Fruit fly (Drosophila melanogaster) whole organism, embryonic: Measurements from ENCODE around the gene CG14082.

Source experiments
- Atf3 ChIP-seq: fragments of 200-800 bp; sonication (Bioruptor generic); optimal IDR thresholded peaks from 3 replicates; lab custom pipeline; 2016; ENCODE audit warnings: missing biosample characterization, missing genetic modification characterization
- BtbVII ChIP-seq: fragments of 200-800 bp; sonication (Bioruptor generic); optimal IDR thresholded peaks from 3 replicates; lab custom pipeline; 2017; ENCODE audit warnings: missing biosample characterization, mild to moderate bottlenecking, missing genetic modification characterization
- CG11696 ChIP-seq: fragments of 200-800 bp; sonication (Bioruptor generic); IDR thresholded peaks from 2 replicates; pipeline ENCODE4 v1.3.6; 2022; ENCODE audit warnings: missing biosample characterization, missing genetic modification characterization
- CG12942 ChIP-seq: fragments of 200-800 bp; sonication (Bioruptor generic); optimal IDR thresholded peaks from 3 replicates; lab custom pipeline; 2016; ENCODE audit warnings: missing biosample characterization, missing genetic modification characterization
- CG15514 ChIP-seq: fragments of 200-800 bp; sonication (Bioruptor generic); optimal IDR thresholded peaks from 3 replicates; lab custom pipeline; 2017; ENCODE audit warnings: missing biosample characterization, missing genetic modification characterization, mild to moderate bottlenecking, moderate library complexity, missing genetic modification reagents
- CG17568 ChIP-seq: fragments of 200-800 bp; sonication (Bioruptor generic); optimal IDR thresholded peaks from 2 replicates; lab custom pipeline; 2018; ENCODE audit warnings: missing biosample characterization, mild to moderate bottlenecking, missing genetic modification characterization, moderate library complexity
- CG18619 ChIP-seq: fragments of 200-800 bp; sonication (Bioruptor generic); optimal IDR thresholded peaks from 3 replicates; lab custom pipeline; 2017; ENCODE audit warnings: missing biosample characterization, mild to moderate bottlenecking, missing genetic modification characterization
- CG18764 ChIP-seq: fragments of 200-800 bp; sonication (Bioruptor generic); optimal IDR thresholded peaks from 3 replicates; lab custom pipeline; 2016; ENCODE audit warnings: missing biosample characterization, missing genetic modification characterization
- CG2120 ChIP-seq: fragments of 200-800 bp; sonication (Bioruptor generic); optimal IDR thresholded peaks from 3 replicates; lab custom pipeline; 2016; ENCODE audit warnings: missing biosample characterization, missing genetic modification characterization
- CG2889 ChIP-seq: fragments of 200-800 bp; sonication (Bioruptor generic); IDR thresholded peaks from 3 replicates; pipeline ENCODE4 v1.3.6; 2022; ENCODE audit warnings: missing biosample characterization, missing genetic modification characterization
- CG32767 ChIP-seq: fragments of 200-800 bp; sonication (Bioruptor generic); IDR thresholded peaks from 2 replicates; pipeline ENCODE4 v1.3.6; 2022; ENCODE audit warnings: missing biosample characterization, missing genetic modification characterization
- CG33557 ChIP-seq: fragments of 200-800 bp; sonication (Bioruptor generic); optimal IDR thresholded peaks from 2 replicates; lab custom pipeline; 2019; ENCODE audit warnings: missing biosample characterization, mild to moderate bottlenecking, missing genetic modification characterization, moderate library complexity
- CG34422 ChIP-seq: fragments of 200-800 bp; sonication (Bioruptor generic); IDR thresholded peaks from 3 replicates; pipeline ENCODE4 v1.3.6; 2022; ENCODE audit warnings: missing biosample characterization, missing genetic modification characterization
- CG6689 ChIP-seq: fragments of 200-800 bp; sonication (Bioruptor generic); IDR thresholded peaks from 2 replicates; pipeline ENCODE4 v1.3.6; 2022; ENCODE audit warnings: missing biosample characterization, missing genetic modification characterization
- CG7839 ChIP-seq: fragments of 200-800 bp; sonication (Bioruptor generic); optimal IDR thresholded peaks from 3 replicates; lab custom pipeline; 2018; ENCODE audit warnings: missing biosample characterization, mild to moderate bottlenecking, missing genetic modification characterization, moderate library complexity
- CG8944 ChIP-seq: fragments of 200-800 bp; sonication (Bioruptor generic); optimal IDR thresholded peaks from 3 replicates; lab custom pipeline; 2016; ENCODE audit warnings: missing biosample characterization, missing genetic modification characterization
- CG9215 ChIP-seq: fragments of 200-800 bp; sonication (Bioruptor generic); IDR thresholded peaks from 2 replicates; pipeline ENCODE4 v1.3.6; 2022; ENCODE audit warnings: missing biosample characterization, missing genetic modification characterization
- Chrac-16 ChIP-seq: fragments of 200-800 bp; sonication (Bioruptor generic); optimal IDR thresholded peaks from 3 replicates; lab custom pipeline; 2016; ENCODE audit warnings: missing biosample characterization, missing genetic modification characterization
- CkIIα-i1 ChIP-seq: fragments of 200-800 bp; sonication (Bioruptor generic); IDR thresholded peaks from 2 replicates; pipeline ENCODE4 v1.3.6; 2022; ENCODE audit warnings: missing biosample characterization, missing genetic modification characterization
- CrebB ChIP-seq: fragments of 200-800 bp; sonication (Bioruptor generic); optimal IDR thresholded peaks from 3 replicates; lab custom pipeline; 2018; ENCODE audit warnings: missing biosample characterization, mild to moderate bottlenecking, missing genetic modification characterization
- Dfd ChIP-seq, 2 experiments: fragments of >200 bp; optimal IDR thresholded peaks; 2 replicates each; lab custom pipeline; 2017; ENCODE audit warnings: missing biosample characterization in 2 of 2, missing genetic modification characterization in 2 of 2
- E2f1 ChIP-seq: fragments of 200-800 bp; sonication (Bioruptor generic); IDR thresholded peaks from 2 replicates; pipeline ENCODE4 v1.3.6; 2022; ENCODE audit warnings: missing biosample characterization, missing genetic modification characterization
- Hmx ChIP-seq: fragments of 200-800 bp; sonication (Bioruptor generic); optimal IDR thresholded peaks from 2 replicates; lab custom pipeline; 2016; ENCODE audit warnings: missing biosample characterization, missing genetic modification characterization
- Hr3 ChIP-seq: fragments of 200-800 bp; sonication (Bioruptor generic); optimal IDR thresholded peaks from 3 replicates; lab custom pipeline; 2016; ENCODE audit warnings: missing biosample characterization, missing genetic modification characterization
- Nf-YA ChIP-seq: fragments of 200-800 bp; sonication (Bioruptor generic); IDR thresholded peaks from 2 replicates; pipeline ENCODE4 v1.3.6; 2022; ENCODE audit warnings: missing biosample characterization, missing genetic modification characterization
- Ravus ChIP-seq: fragments of 200-800 bp; sonication (Bioruptor generic); IDR thresholded peaks from 2 replicates; pipeline ENCODE4 v1.3.6; 2022; ENCODE audit warnings: missing biosample characterization, missing genetic modification characterization
- Six4 ChIP-seq: fragments of 200-800 bp; sonication (Bioruptor generic); optimal IDR thresholded peaks from 2 replicates; lab custom pipeline; 2016; ENCODE audit warnings: missing biosample characterization, missing genetic modification characterization
- Taf1 ChIP-seq: fragments of 200-800 bp; sonication (Bioruptor generic); IDR thresholded peaks from 2 replicates; pipeline ENCODE4 v1.3.6; 2022; ENCODE audit warnings: missing biosample characterization, missing genetic modification characterization
- az2 ChIP-seq: fragments of 200-800 bp; sonication (Bioruptor generic); optimal IDR thresholded peaks from 3 replicates; lab custom pipeline; 2016; ENCODE audit warnings: missing biosample characterization, missing genetic modification characterization
- cato ChIP-seq: fragments of 200-800 bp; sonication (Bioruptor generic); optimal IDR thresholded peaks from 2 replicates; lab custom pipeline; 2016; ENCODE audit warnings: missing biosample characterization, missing genetic modification characterization, borderline replicate concordance
- chinmo ChIP-seq: fragments of 200-800 bp; sonication (Bioruptor generic); IDR thresholded peaks from 4 replicates; pipeline ENCODE4 v1.3.6; 2022; ENCODE audit warnings: missing biosample characterization, missing genetic modification characterization; ENCODE audit not compliant: partially characterized antibody
- chn ChIP-seq: fragments of 200-800 bp; sonication (Bioruptor generic); optimal IDR thresholded peaks from 2 replicates; lab custom pipeline; 2016; ENCODE audit warnings: missing biosample characterization, missing genetic modification characterization
- dan ChIP-seq: fragments of 200-800 bp; sonication (Bioruptor generic); IDR thresholded peaks from 2 replicates; pipeline ENCODE4 v1.3.6; 2022; ENCODE audit warnings: missing biosample characterization, missing genetic modification characterization
- dm ChIP-seq: fragments of 200-800 bp; sonication (Bioruptor generic); optimal IDR thresholded peaks from 3 replicates; lab custom pipeline; 2016; ENCODE audit warnings: missing biosample characterization, missing genetic modification characterization
- ems ChIP-seq: fragments of 200-800 bp; sonication (Bioruptor generic); optimal IDR thresholded peaks from 3 replicates; lab custom pipeline; 2016; ENCODE audit warnings: missing biosample characterization, missing genetic modification characterization
- ftz-f1 ChIP-seq: fragments of 200-800 bp; sonication (Bioruptor generic); optimal IDR thresholded peaks from 2 replicates; lab custom pipeline; 2016; ENCODE audit warnings: missing biosample characterization, missing genetic modification characterization
- lab ChIP-seq: fragments of 200-800 bp; sonication (Bioruptor generic); optimal IDR thresholded peaks from 3 replicates; lab custom pipeline; 2017; ENCODE audit warnings: missing biosample characterization, missing genetic modification characterization, mild to moderate bottlenecking, moderate library complexity, missing genetic modification reagents
- mirr ChIP-seq: fragments of 200-800 bp; sonication (Bioruptor generic); optimal IDR thresholded peaks from 3 replicates; lab custom pipeline; 2018; ENCODE audit warnings: missing biosample characterization, mild to moderate bottlenecking, missing genetic modification characterization
- mld ChIP-seq: fragments of 200-800 bp; sonication (Bioruptor generic); IDR thresholded peaks from 3 replicates; pipeline ENCODE4 v1.3.6; 2022; ENCODE audit warnings: missing biosample characterization, missing genetic modification characterization; ENCODE audit not compliant: partially characterized antibody
- nerfin-2 ChIP-seq: fragments of 200-800 bp; sonication (Bioruptor generic); IDR thresholded peaks from 2 replicates; pipeline ENCODE4 v1.3.6; 2022; ENCODE audit warnings: missing biosample characterization, missing genetic modification characterization; ENCODE audit not compliant: partially characterized antibody
- pros ChIP-seq: fragments of 200-800 bp; sonication (Bioruptor generic); optimal IDR thresholded peaks from 3 replicates; lab custom pipeline; 2019; ENCODE audit warnings: missing biosample characterization, mild to moderate bottlenecking, missing genetic modification characterization, moderate library complexity
- ro ChIP-seq: fragments of 200-800 bp; sonication (Bioruptor generic); IDR thresholded peaks from 2 replicates; pipeline ENCODE4 v1.3.6; 2022; ENCODE audit warnings: missing biosample characterization, missing genetic modification characterization
- sens-2 ChIP-seq: fragments of 200-800 bp; sonication (Bioruptor generic); IDR thresholded peaks from 2 replicates; pipeline ENCODE4 v1.3.6; 2022; ENCODE audit warnings: missing biosample characterization, missing genetic modification characterization
- shn ChIP-seq: fragments of 200-800 bp; sonication (Bioruptor generic); optimal IDR thresholded peaks from 3 replicates; lab custom pipeline; 2016; ENCODE audit warnings: missing biosample characterization, missing genetic modification characterization
- slou ChIP-seq: fragments of 200-800 bp; sonication (Bioruptor generic); optimal IDR thresholded peaks from 3 replicates; lab custom pipeline; 2016; ENCODE audit warnings: missing biosample characterization, missing genetic modification characterization
- so ChIP-seq: fragments of 200-800 bp; sonication (Bioruptor generic); IDR thresholded peaks from 3 replicates; pipeline ENCODE4 v1.3.6; 2022; ENCODE audit warnings: missing biosample characterization, missing genetic modification characterization
- ssp ChIP-seq: fragments of 200-800 bp; sonication (Bioruptor generic); IDR thresholded peaks from 2 replicates; pipeline ENCODE4 v1.3.6; 2022; ENCODE audit warnings: missing biosample characterization, missing genetic modification characterization
- zfh2 ChIP-seq: fragments of 200-800 bp; sonication (Bioruptor generic); optimal IDR thresholded peaks from 2 replicates; lab custom pipeline; 2016; ENCODE audit warnings: missing biosample characterization, missing genetic modification characterization

Gene CG14082

DNA sequence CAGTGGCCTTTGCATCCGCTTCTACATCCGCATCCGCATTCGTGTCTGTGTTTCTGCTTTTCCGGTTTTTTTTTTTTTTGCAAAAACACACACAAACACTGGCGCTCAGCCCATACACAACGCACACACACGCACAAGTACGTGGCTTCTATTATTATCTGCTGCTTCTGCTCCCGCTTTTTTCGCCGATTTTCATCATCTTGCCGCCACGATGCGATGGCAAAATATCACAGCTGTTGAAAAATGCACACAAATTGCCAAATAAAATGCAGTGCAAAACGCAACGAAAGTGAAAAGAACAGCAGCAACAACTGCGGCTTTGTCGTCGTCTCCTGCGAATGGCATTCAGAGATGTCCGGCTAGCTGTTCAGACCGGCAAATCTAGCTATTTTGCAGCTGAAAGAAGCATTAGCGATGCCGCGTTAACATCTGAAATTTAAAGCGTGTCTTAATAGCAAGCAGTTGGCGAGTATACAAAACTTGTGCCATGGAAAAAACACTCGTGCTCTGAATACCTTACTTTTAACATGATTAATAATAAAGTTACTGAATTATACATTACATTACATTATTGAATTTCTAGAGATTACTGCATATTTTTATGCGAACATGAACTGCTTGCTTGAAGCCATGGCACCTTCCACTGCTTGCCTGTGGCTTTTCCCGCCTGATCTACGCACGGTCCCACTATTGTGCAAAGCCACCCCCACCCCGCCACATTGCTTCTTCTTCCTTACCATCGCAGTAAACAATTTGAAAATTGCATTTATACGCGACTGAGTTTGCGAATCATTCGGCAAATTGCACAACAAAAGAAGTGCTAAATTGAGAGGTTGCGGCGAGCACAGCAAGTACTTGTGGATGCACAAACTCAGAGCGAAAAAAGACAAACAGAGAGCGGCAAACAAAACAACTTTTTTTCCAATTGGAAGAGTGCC is 76.0 kb downstream of the CG14082 start, which contains the start of the genes Ugt316A1 and Sfxn2 (continued):
- TF ChIP-seq so (GFP tag; lab: Robert Waterston, UW) (no peak; the same call in 2 of the 3 replicates), BtbVII (GFP tag; lab: Kevin White, UChicago) (peak; percentile 14), chn (GFP tag; lab: Kevin White, UChicago) (peak; percentile 61), CG12942 (GFP tag; lab: Kevin White, UChicago) (peak; percentile 30), CG32767 (GFP tag; lab: Robert Waterston, UW) (peak; percentile 23; the same call in 1 of the 2 replicates), Chrac-16 (GFP tag; lab: Kevin White, UChicago) (peak; percentile 47), dm (GFP tag; lab: Kevin White, UChicago) (peak; percentile 25), Nf-YA (GFP tag; lab: Robert Waterston, UW) (no peak), Taf1 (0 out of 2 replicates have a peak, but pooled peaks have one; percentile 20), Hmx (GFP tag; lab: Kevin White, UChicago) (no peak), Hr3 (GFP tag; lab: Kevin White, UChicago) (peak; percentile 41), mld (no peak), CG18619 (peak; percentile 15), Ravus (GFP tag; lab: Robert Waterston, UW) (no peak), Atf3 (GFP tag; lab: Kevin White, UChicago) (no peak), ssp (GFP tag; lab: Robert Waterston, UW) (peak; percentile 39; the same call in 1 of the 2 replicates), chinmo (GFP tag; lab: Robert Waterston, UW) (peak; percentile 88; the same call in 1 of the 4 replicates), CG6689 (GFP tag; lab: Robert Waterston, UW) (no peak; the same call in 1 of the 2 replicates), CG33557 (peak; percentile 35), mirr (GFP tag; lab: Kevin White, UChicago) (peak; percentile 4), pros (no peak), dan (GFP tag; lab: Robert Waterston, UW) (no peak), CrebB (peak; percentile 55), CG9215 (GFP tag; lab: Robert Waterston, UW) (peak; percentile 48; the same call in 1 of the 2 replicates), CG2889 (no peak), ems (peak; percentile 31), cato (GFP tag; lab: Kevin White, UChicago) (no peak), CG7839 (tag; lab: Kevin White, UChicago) (peak; percentile 24), shn (GFP tag; lab: Kevin White, UChicago) (no peak), ro (GFP tag; lab: Robert Waterston, UW) (no peak), lab (GFP tag; lab: Kevin White, UChicago) (no peak), CG15514 (GFP tag; lab: Kevin White, UChicago) (peak; percentile 50), slou (GFP tag; lab: Kevin White, UChicago) (no peak), nerfin-2 (GFP tag; lab: Robert Waterston, UW) (0 out of 2 replicates have a peak, but pooled peaks have one; percentile 35), az2 (GFP tag; lab: Kevin White, UChicago) (peak; percentile 24), CG34422 (GFP tag; lab: Robert Waterston, UW) (peak; percentile 47), zfh2 (GFP tag; lab: Kevin White, UChicago) (peak; percentile 30), ftz-f1 (GFP tag; lab: Kevin White, UChicago) (no peak), CkIIα-i1 (GFP tag; lab: Robert Waterston, UW) (no peak), CG8944 (peak; percentile 39), CG18764 (GFP tag; lab: Kevin White, UChicago) (no peak), sens-2 (GFP tag; lab: Robert Waterston, UW) (no peak), E2f1 (GFP tag; lab: Robert Waterston, UW) (peak; percentile 20; the same call in 1 of the 2 replicates), CG17568 (peak; percentile 40), Dfd (GFP tag; optimal IDR thresholded peaks at IDR 0.05; lab: Kevin White, UChicago) (peak in 1 of 2 experiments; percentile 92), Six4 (GFP tag; lab: Kevin White, UChicago) (no peak), CG2120 (GFP tag; lab: Kevin White, UChicago) (peak; percentile 76), CG11696 (no peak)
